ENCODE assay signal across 3 worm cellular contexts in the genomic region with DNA sequence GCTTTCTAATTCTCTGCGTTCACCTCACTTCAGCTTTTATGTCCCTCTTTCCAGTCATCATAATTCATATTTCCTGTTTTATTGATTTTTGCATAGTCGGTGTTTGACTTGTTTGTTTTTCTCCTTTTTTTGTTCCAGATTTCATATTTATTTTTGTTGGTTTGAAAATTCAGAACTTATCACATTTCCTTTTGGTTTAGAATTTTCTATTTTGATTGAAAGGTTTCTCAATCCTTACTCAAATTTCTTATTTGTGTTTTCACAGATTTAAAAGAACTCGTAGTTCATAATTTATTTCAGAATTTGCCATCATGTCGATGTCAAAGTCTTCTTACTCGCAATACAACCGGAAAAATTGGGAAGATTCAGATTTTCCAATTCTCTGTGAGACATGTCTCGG.
A peak's percentile ranks its signal among the peaks of the same experiment; 100 is the strongest.
TF ChIP-seq lines count a peak whose summit lies in the region.

Gene rbm-22, plus strand, starts transcription at position 301 of the 400 bp plus-strand sequence.

TF ChIP-seq in whole organism, L3 larva, 47 proteins besides CTCF, POLR2A, EP300 and RAD21:
- TF ChIP-seq zag-1 (tag; optimal IDR thresholded peaks at IDR 0.05; lab: Kevin White, UChicago) (no peak), ceh-28 (tag; optimal IDR thresholded peaks at IDR 0.05; lab: Kevin White, UChicago) (peak; percentile 16)

TF ChIP-seq in whole organism, late embryonic, 69 proteins besides CTCF, POLR2A, EP300 and RAD21:
- TF ChIP-seq ztf-16 (tag; optimal IDR thresholded peaks at IDR 0.05; lab: Kevin White, UChicago) (no peak), ceh-48 (tag; optimal IDR thresholded peaks at IDR 0.05; lab: Kevin White, UChicago) (peak; percentile 5), nhr-11 (tag; optimal IDR thresholded peaks at IDR 0.05; lab: Kevin White, UChicago) (no peak)

TF ChIP-seq in whole organism, midembryonic, 9 proteins besides CTCF, POLR2A, EP300 and RAD21:
- no peak for TF ChIP-seq cog-1 (tag; optimal IDR thresholded peaks at IDR 0.05; lab: Kevin White, UChicago)
- TF ChIP-seq T22C8.4 (GFP tag; IDR thresholded peaks at IDR 0.05; lab: Robert Waterston, UW) = peak; percentile 56; the same call in 1 of the 2 replicates
